Worm (Caenorhabditis elegans): ENCODE data around the gene pigw-1.

The pigw-1 gene

DNA sequence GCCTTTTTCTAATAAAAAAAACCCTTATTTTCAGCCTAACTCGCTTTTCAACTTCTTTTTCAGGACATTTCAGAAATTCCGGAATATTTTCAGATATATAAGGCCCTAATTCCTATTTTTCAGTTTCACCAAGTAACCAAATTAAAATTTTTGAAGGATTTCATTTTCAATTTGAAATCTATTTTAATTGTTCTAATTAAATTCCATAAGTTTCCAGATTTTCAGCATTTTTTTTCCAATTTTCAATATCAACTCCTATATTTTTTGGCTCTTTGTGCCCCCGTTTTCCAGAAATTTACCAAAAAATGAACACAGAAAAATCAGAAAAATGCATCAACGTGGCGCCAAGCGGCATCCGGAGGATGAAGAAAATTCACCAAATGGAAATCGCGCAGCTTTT, 9.9 kb downstream of the pigw-1 start, which contains the start of gene Y110A2AL.1:
Y110A2AL.1 (plus strand) TSS at position 301 of the 400 bp plus-strand sequence.
- TF ChIP-seq ZK185.1 (tag; optimal IDR thresholded peaks at IDR 0.05; ENCODE audit: poor library complexity, severe bottlenecking) (no peak), gei-17 (GFP tag; optimal IDR thresholded peaks at IDR 0.05) (no peak), xnd-1 (tag; optimal IDR thresholded peaks at IDR 0.05) (no peak), madf-6 (GFP tag; IDR thresholded peaks at IDR 0.05) (no peak), nfya-1 (tag; optimal IDR thresholded peaks at IDR 0.05; ENCODE audit: borderline replicate concordance, insufficient read depth) (no peak)

DNA sequence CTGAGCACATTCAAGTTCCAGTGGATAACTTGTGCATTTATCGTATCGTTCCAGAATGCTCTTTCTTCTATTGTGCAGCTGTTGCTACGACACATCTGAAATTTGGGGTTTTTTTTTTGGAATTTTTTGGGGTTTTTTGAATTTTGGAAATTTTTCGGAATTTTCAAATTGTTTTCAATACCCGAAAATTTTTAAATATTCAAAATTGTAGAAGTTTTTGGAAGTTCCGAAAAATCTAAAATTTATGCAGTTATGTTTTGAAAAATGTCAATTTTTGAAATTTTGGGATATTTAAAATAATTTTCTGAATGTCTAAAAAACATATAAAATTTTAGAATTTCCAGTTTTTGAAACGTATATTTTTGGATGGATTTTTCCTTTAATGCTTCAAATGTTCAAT, 12.9 kb downstream of the pigw-1 start, which contains the start of gene Y110A2AL.10:
Y110A2AL.10 (minus strand) TSS at position 101 of the 400 bp plus-strand sequence.
- TF ChIP-seq madf-6 (GFP tag; IDR thresholded peaks at IDR 0.05) (no peak), lsl-1 (GFP tag; optimal IDR thresholded peaks at IDR 0.05) (no peak)

DNA sequence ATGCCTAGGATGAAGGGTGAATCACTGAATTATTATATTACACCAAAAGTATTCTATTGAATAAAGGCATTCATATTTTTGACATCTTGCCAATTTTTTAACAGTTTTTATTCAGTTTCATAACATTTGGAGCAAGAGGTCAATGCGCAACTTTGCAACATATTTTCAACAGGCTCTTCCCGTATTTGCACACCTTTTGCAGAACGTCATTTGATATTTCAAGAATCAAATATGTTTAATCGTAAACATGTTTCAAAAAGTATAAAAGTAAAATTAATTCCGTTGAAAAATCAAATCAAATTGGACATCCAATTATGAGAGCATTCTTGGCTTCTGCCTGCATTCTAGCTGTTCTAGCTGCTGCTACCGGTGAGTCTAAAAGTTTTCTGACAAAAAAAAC, 17.0 kb downstream of the pigw-1 start, which contains the start of gene Y110A2AL.2:
Y110A2AL.2 (plus strand) TSS at position 301 of the 400 bp plus-strand sequence.
- TF ChIP-seq ceh-100 (GFP tag; IDR thresholded peaks at IDR 0.05) = no peak
- TF ChIP-seq sptf-2 (GFP tag; optimal IDR thresholded peaks at IDR 0.05) = no peak
- TF ChIP-seq him-1 (tag; optimal IDR thresholded peaks at IDR 0.05) = no peak
- no peak for TF ChIP-seq hmg-20 (GFP tag; IDR thresholded peaks at IDR 0.05)
- TF ChIP-seq hrde-1 (tag; optimal IDR thresholded peaks at IDR 0.05; ENCODE audit: borderline replicate concordance) = no peak
- TF ChIP-seq nhr-80 (tag; optimal IDR thresholded peaks at IDR 0.05) = no peak
- no peak for TF ChIP-seq athp-1 (tag; optimal IDR thresholded peaks at IDR 0.05)
- no peak for TF ChIP-seq mxl-1 (tag; optimal IDR thresholded peaks at IDR 0.05)
- no peak for TF ChIP-seq egl-44 (GFP tag; IDR thresholded peaks at IDR 0.05)
- no peak for TF ChIP-seq ztf-25 (GFP tag; IDR thresholded peaks at IDR 0.05)
- no peak for TF ChIP-seq nhr-90 (tag; optimal IDR thresholded peaks at IDR 0.05)
- TF ChIP-seq ztf-6 (GFP tag; IDR thresholded peaks at IDR 0.05) = no peak
- TF ChIP-seq F57C9.4 (tag; optimal IDR thresholded peaks at IDR 0.05) = no peak

DNA sequence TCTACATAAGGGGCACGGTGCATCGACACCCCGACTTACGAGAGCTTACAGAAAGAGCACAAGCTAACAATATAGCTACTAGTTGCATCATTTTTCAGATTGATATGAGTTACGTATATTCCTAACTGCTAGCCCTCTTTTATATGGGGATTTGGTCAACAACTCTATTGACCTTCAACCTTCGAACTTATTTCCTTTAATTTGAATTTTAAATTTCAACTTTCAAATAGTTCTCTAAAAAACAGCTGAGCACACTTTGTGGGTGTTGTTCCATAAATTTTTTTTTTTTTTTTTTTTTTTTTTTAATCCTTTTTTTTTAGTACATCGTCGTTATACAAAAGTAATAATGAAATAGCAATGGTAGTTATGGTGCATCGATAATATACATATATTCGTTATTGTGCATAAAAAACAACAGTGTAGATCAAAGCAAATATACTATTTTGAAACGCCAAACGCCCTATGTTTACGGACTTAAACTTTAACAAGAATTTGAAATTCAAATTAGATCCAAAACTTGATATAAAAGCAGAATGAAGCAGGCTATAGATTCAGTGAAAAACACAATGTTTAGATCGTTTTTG, 18.1 kb downstream of the pigw-1 start, which contains the start of the genes Y110A2AL.9 and Y110A2AL.3:
Y110A2AL.9 (minus strand) TSS at position 101 of the 584 bp plus-strand sequence.
Y110A2AL.3 (plus strand) TSS at position 534 of the 584 bp plus-strand sequence.
- TF ChIP-seq F57C9.4 (tag; optimal IDR thresholded peaks at IDR 0.05) (no peak), chd-7 (tag; optimal IDR thresholded peaks at IDR 0.05) (no peak), dpl-1 (GFP tag; optimal IDR thresholded peaks at IDR 0.05) (no peak), rec-8 (tag; optimal IDR thresholded peaks at IDR 0.05) (no peak), mes-4 (tag; optimal IDR thresholded peaks at IDR 0.05) (no peak), hlh-26 (GFP tag; conservative IDR thresholded peaks at IDR 0.05) (no peak), ztf-22 (GFP tag; optimal IDR thresholded peaks at IDR 0.05) (no peak), zim-3 (tag; optimal IDR thresholded peaks at IDR 0.05) (no peak), ccch-3 (GFP tag; optimal IDR thresholded peaks at IDR 0.05) (no peak), ekl-4 (GFP tag; IDR thresholded peaks at IDR 0.05) (no peak), pbrm-1 (GFP tag; IDR thresholded peaks at IDR 0.05) (no peak), him-1 (tag; optimal IDR thresholded peaks at IDR 0.05) (no peak), egl-18 (GFP tag; IDR thresholded peaks at IDR 0.05) (no peak), madf-10 (tag; optimal IDR thresholded peaks at IDR 0.05) (no peak), F10E7.11 (tag; optimal IDR thresholded peaks at IDR 0.05) (no peak), unc-62 (GFP tag; optimal IDR thresholded peaks at IDR 0.05) (no peak), xnd-1 (tag; optimal IDR thresholded peaks at IDR 0.05) (no peak), mel-28 (tag; optimal IDR thresholded peaks at IDR 0.05; ENCODE audit: borderline replicate concordance) (no peak), lsy-27 (tag; optimal IDR thresholded peaks at IDR 0.05; ENCODE audit: borderline replicate concordance, insufficient read depth) (no peak)
